Worm (Caenorhabditis elegans): Measurements from ENCODE around the gene osm-11.

ce11 chrX:17384343-17384742 is 37.0 kb downstream of the osm-11 start:
- no peak for TF ChIP-seq rcor-1 (GFP tag; IDR thresholded peaks at IDR 0.05)
- no peak for TF ChIP-seq F55B11.4 (tag; optimal IDR thresholded peaks at IDR 0.05; ENCODE audit: borderline replicate concordance, insufficient read depth)
- TF ChIP-seq mxl-1 (tag; optimal IDR thresholded peaks at IDR 0.05), result no peak
- TF ChIP-seq K12H6.12 (tag; optimal IDR thresholded peaks at IDR 0.05), result no peak
- no peak for TF ChIP-seq ztf-3 (GFP tag; optimal IDR thresholded peaks at IDR 0.05)
- TF ChIP-seq Y56A3A.18 (GFP tag; IDR thresholded peaks at IDR 0.05), result no peak
- TF ChIP-seq F49E8.2 (tag; optimal IDR thresholded peaks at IDR 0.05; ENCODE audit: insufficient read depth), result no peak
- TF ChIP-seq chd-7 (tag; optimal IDR thresholded peaks at IDR 0.05), result no peak
- no peak for TF ChIP-seq dpl-1 (GFP tag; optimal IDR thresholded peaks at IDR 0.05)
- no peak for TF ChIP-seq pha-4 (tag; optimal IDR thresholded peaks at IDR 0.05)
- TF ChIP-seq Y79H2A.3 (GFP tag; conservative IDR thresholded peaks at IDR 0.05), result no peak
- no peak for TF ChIP-seq hmg-1.2 (GFP tag; IDR thresholded peaks at IDR 0.05)
- TF ChIP-seq F57C9.4 (tag; optimal IDR thresholded peaks at IDR 0.05), result no peak
- TF ChIP-seq ama-1 (optimal IDR thresholded peaks at IDR 0.05), result no peak
- TF ChIP-seq ama-1 (GFP tag; optimal IDR thresholded peaks at IDR 0.05), result no peak
